Worm (Caenorhabditis elegans) whole organism, L1 larva: Measurements from ENCODE around the gene moc-5.

Source experiments
- ama-1 ChIP-seq: fragments of 150-350 bp; optimal IDR thresholded peaks from 2 replicates; lab custom pipeline; 2014
- blmp-1 ChIP-seq: fragments of 150-350 bp; optimal IDR thresholded peaks from 2 replicates; lab custom pipeline; 2014; ENCODE audit warnings: missing biosample characterization, missing genetic modification characterization
- hpl-2 ChIP-seq: fragments of 150-350 bp; optimal IDR thresholded peaks from 2 replicates; lab custom pipeline; 2014; ENCODE audit warnings: missing biosample characterization, missing genetic modification reagents, missing genetic modification characterization
- lin-15B ChIP-seq: fragments of 150-350 bp; sonication (generic microtip); optimal IDR thresholded peaks from 3 replicates; lab custom pipeline; 2014; ENCODE audit warnings: missing biosample characterization, missing genetic modification characterization
- lsy-2 ChIP-seq, 2 experiments: fragments of 150-350 bp; optimal IDR thresholded peaks; 2 replicates each; lab custom pipeline; 2014; ENCODE audit warnings: missing biosample characterization in 2 of 2, missing genetic modification characterization in 2 of 2
- nhr-76 ChIP-seq: sonication (generic microtip); optimal IDR thresholded peaks from 2 replicates; lab custom pipeline; 2017; ENCODE audit warnings: missing biosample characterization, missing genetic modification characterization
- snpc-4 ChIP-seq: fragments of 150-350 bp; optimal IDR thresholded peaks from 2 replicates; lab custom pipeline; 2014; ENCODE audit warnings: missing biosample characterization, missing genetic modification characterization
- sptf-1 ChIP-seq: fragments of 150-350 bp; optimal IDR thresholded peaks from 2 replicates; lab custom pipeline; 2014; ENCODE audit warnings: missing biosample characterization, missing genetic modification characterization
- swsn-7 ChIP-seq: sonication (generic microtip); optimal IDR thresholded peaks from 2 replicates; lab custom pipeline; 2016; ENCODE audit warnings: missing genetic modification characterization, missing compliant biosample characterization
- unc-62 ChIP-seq: fragments of 150-350 bp; optimal IDR thresholded peaks from 2 replicates; lab custom pipeline; 2014; ENCODE audit warnings: missing biosample characterization, missing genetic modification reagents, missing genetic modification characterization
- xbp-1 ChIP-seq: sonication (generic microtip); optimal IDR thresholded peaks from 2 replicates; lab custom pipeline; 2016; ENCODE audit warnings: missing genetic modification characterization, missing compliant biosample characterization
- ztf-11 ChIP-seq, 2 experiments: sonication (generic microtip); optimal IDR thresholded peaks; 2 replicates each; lab custom pipeline; 2016 to 2017; ENCODE audit warnings: missing genetic modification characterization in 2 of 2, missing biosample characterization in 1 of 2, missing compliant biosample characterization in 1 of 2

DNA sequence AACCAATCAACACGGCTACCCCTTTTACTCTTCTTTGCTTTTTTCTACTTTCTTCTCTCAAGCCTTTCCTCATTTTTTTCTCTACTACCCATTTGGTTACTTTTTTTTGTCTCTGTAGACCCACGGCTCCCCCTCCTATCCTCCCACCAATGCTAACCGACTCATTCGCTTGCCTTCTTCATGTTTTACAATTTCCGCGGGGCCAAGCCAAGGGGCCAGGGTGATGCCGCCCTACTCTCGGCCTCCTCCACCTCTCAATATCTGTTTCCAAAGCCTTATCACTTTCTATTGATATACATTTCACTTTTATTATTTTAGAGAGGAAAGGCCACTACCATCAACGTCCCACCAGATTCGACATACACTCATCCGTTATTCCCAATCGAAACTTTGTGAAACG is 22.4 kb downstream of the moc-5 start, which contains the start of gene F49E2.5:
- TF ChIP-seq blmp-1 (peak; percentile 41), ama-1 (no peak), ztf-11 (tag; optimal IDR thresholded peaks at IDR 0.05; lab: Kevin White, UChicago) (no peak), snpc-4 (tag; lab: Kevin White, UChicago) (no peak), lsy-2 (tag; optimal IDR thresholded peaks at IDR 0.05; lab: Kevin White, UChicago) (no peak), hpl-2 (GFP tag; lab: Kevin White, UChicago) (no peak), swsn-7 (tag; lab: Kevin White, UChicago) (no peak), unc-62 (GFP tag; lab: Kevin White, UChicago) (no peak), xbp-1 (tag; lab: Kevin White, UChicago) (no peak), lin-15B (tag; lab: Kevin White, UChicago) (no peak), nhr-76 (tag; lab: Kevin White, UChicago) (no peak), sptf-1 (tag; lab: Kevin White, UChicago) (no peak)
